Fruit fly (Drosophila melanogaster) whole organism, embryonic: Measurements from ENCODE around the gene CG34057.

ENCODE experiments used
- Abd-B ChIP-seq: fragments of 200-800 bp; sonication (Bioruptor generic); optimal IDR thresholded peaks from 2 replicates; lab custom pipeline; 2018; ENCODE audit warnings: missing biosample characterization, mild to moderate bottlenecking, missing genetic modification characterization, moderate library complexity
- CG10147 ChIP-seq: fragments of 200-800 bp; sonication (Bioruptor generic); optimal IDR thresholded peaks from 2 replicates; lab custom pipeline; 2019; ENCODE audit warnings: missing biosample characterization, mild to moderate bottlenecking, missing genetic modification characterization, moderate library complexity
- CG11456 ChIP-seq: fragments of 200-800 bp; sonication (Bioruptor generic); IDR thresholded peaks from 3 replicates; pipeline ENCODE4 v1.3.6; 2022; ENCODE audit warnings: missing biosample characterization, missing genetic modification characterization
- CG12155 ChIP-seq: fragments of 200-800 bp; sonication (Bioruptor generic); optimal IDR thresholded peaks from 3 replicates; lab custom pipeline; 2016; ENCODE audit warnings: missing biosample characterization, missing genetic modification characterization
- CG12659 ChIP-seq: fragments of 200-800 bp; sonication (Bioruptor generic); optimal IDR thresholded peaks from 3 replicates; lab custom pipeline; 2017; ENCODE audit warnings: mild to moderate bottlenecking, missing biosample characterization, missing genetic modification reagents, missing genetic modification characterization
- CG13424 ChIP-seq: fragments of 200-800 bp; sonication (Bioruptor generic); optimal IDR thresholded peaks from 2 replicates; lab custom pipeline; 2019; ENCODE audit warnings: missing biosample characterization, mild to moderate bottlenecking, missing genetic modification characterization, moderate library complexity
- CG15269 ChIP-seq: fragments of 200-800 bp; sonication (Bioruptor generic); optimal IDR thresholded peaks from 2 replicates; lab custom pipeline; 2018; ENCODE audit warnings: missing biosample characterization, mild to moderate bottlenecking, missing genetic modification characterization, moderate library complexity
- CG15514 ChIP-seq: fragments of 200-800 bp; sonication (Bioruptor generic); optimal IDR thresholded peaks from 3 replicates; lab custom pipeline; 2017; ENCODE audit warnings: missing biosample characterization, missing genetic modification characterization, mild to moderate bottlenecking, moderate library complexity, missing genetic modification reagents
- CG15696 ChIP-seq: fragments of 200-800 bp; sonication (Bioruptor generic); optimal IDR thresholded peaks from 2 replicates; lab custom pipeline; 2019; ENCODE audit warnings: missing biosample characterization, mild to moderate bottlenecking, missing genetic modification characterization, moderate library complexity
- CG17568 ChIP-seq: fragments of 200-800 bp; sonication (Bioruptor generic); optimal IDR thresholded peaks from 2 replicates; lab custom pipeline; 2018; ENCODE audit warnings: missing biosample characterization, mild to moderate bottlenecking, missing genetic modification characterization, moderate library complexity
- CG17829 ChIP-seq: fragments of 200-800 bp; optimal IDR thresholded peaks from 2 replicates; lab custom pipeline; 2019; ENCODE audit warnings: missing biosample characterization, mild to moderate bottlenecking, missing genetic modification characterization, moderate library complexity
- CG1792 ChIP-seq: fragments of 200-800 bp; sonication (Bioruptor generic); optimal IDR thresholded peaks from 2 replicates; lab custom pipeline; 2016; ENCODE audit warnings: missing biosample characterization, missing genetic modification characterization
- CG31365 ChIP-seq: fragments of 200-800 bp; sonication (Bioruptor generic); optimal IDR thresholded peaks from 2 replicates; lab custom pipeline; 2018; ENCODE audit warnings: missing biosample characterization, mild to moderate bottlenecking, missing genetic modification characterization
- CG3163 ChIP-seq: fragments of 200-800 bp; sonication (Bioruptor generic); optimal IDR thresholded peaks from 3 replicates; lab custom pipeline; 2016; ENCODE audit warnings: missing biosample characterization, missing genetic modification characterization
- CG3281 ChIP-seq: fragments of 200-800 bp; sonication (Bioruptor generic); optimal IDR thresholded peaks from 3 replicates; lab custom pipeline; 2017; ENCODE audit warnings: missing biosample characterization, mild to moderate bottlenecking, missing genetic modification characterization
- CG4282 ChIP-seq: fragments of 200-800 bp; sonication (Bioruptor generic); optimal IDR thresholded peaks from 2 replicates; lab custom pipeline; 2016; ENCODE audit warnings: missing biosample characterization, missing genetic modification characterization
- CG4360 ChIP-seq: fragments of 200-800 bp; sonication (Bioruptor generic); IDR thresholded peaks from 2 replicates; pipeline ENCODE4 v1.3.6; 2022; ENCODE audit warnings: missing biosample characterization, missing genetic modification characterization
- CG4424 ChIP-seq: fragments of 200-800 bp; sonication (Bioruptor generic); optimal IDR thresholded peaks from 3 replicates; lab custom pipeline; 2016; ENCODE audit warnings: missing biosample characterization, missing genetic modification characterization
- CG4617 ChIP-seq: fragments of 200-800 bp; sonication (Bioruptor generic); optimal IDR thresholded peaks from 3 replicates; lab custom pipeline; 2016; ENCODE audit warnings: missing biosample characterization, missing genetic modification characterization, borderline replicate concordance
- CG8478 ChIP-seq: fragments of >200 bp; optimal IDR thresholded peaks from 2 replicates; lab custom pipeline; 2018
- CG9215 ChIP-seq: fragments of 200-800 bp; sonication (Bioruptor generic); IDR thresholded peaks from 2 replicates; pipeline ENCODE4 v1.3.6; 2022; ENCODE audit warnings: missing biosample characterization, missing genetic modification characterization
- CG9817 ChIP-seq: fragments of 200-800 bp; sonication (Bioruptor generic); optimal IDR thresholded peaks from 2 replicates; lab custom pipeline; 2018; ENCODE audit warnings: missing biosample characterization, mild to moderate bottlenecking, missing genetic modification characterization, moderate library complexity
- CkIIα-i1 ChIP-seq: fragments of 200-800 bp; sonication (Bioruptor generic); IDR thresholded peaks from 2 replicates; pipeline ENCODE4 v1.3.6; 2022; ENCODE audit warnings: missing biosample characterization, missing genetic modification characterization
- Fer3 ChIP-seq: fragments of 200-800 bp; sonication (Bioruptor generic); optimal IDR thresholded peaks from 2 replicates; lab custom pipeline; 2018; ENCODE audit warnings: missing biosample characterization, mild to moderate bottlenecking, missing genetic modification characterization, moderate library complexity
- Gug ChIP-seq: fragments of 200-800 bp; sonication (Bioruptor generic); IDR thresholded peaks from 4 replicates; pipeline ENCODE4 v1.3.6; 2022; ENCODE audit warnings: missing biosample characterization, missing genetic modification characterization
- HHEX ChIP-seq: fragments of 200-800 bp; sonication (Bioruptor generic); optimal IDR thresholded peaks from 3 replicates; lab custom pipeline; 2017; ENCODE audit warnings: missing biosample characterization, mild to moderate bottlenecking, missing genetic modification characterization, missing genetic modification reagents
- Med ChIP-seq: fragments of 200-800 bp; sonication (Bioruptor generic); peaks from one replicate; lab custom pipeline; 2016; ENCODE audit warnings: missing biosample characterization, missing genetic modification characterization, mild to moderate bottlenecking, inconsistent platforms, moderate library complexity
- Pdp1 ChIP-seq, 2 experiments: fragments of 200-800 bp; sonication (Bioruptor generic); optimal IDR thresholded peaks; 3 replicates each; lab custom pipeline; 2016; ENCODE audit warnings: missing biosample characterization in 2 of 2, missing genetic modification characterization in 2 of 2, mild to moderate bottlenecking in 1 of 2, moderate library complexity in 1 of 2
- Rfx ChIP-seq: fragments of 200-800 bp; sonication (Bioruptor generic); IDR thresholded peaks from 2 replicates; pipeline ENCODE4 v1.3.6; 2022; ENCODE audit warnings: missing biosample characterization, missing genetic modification characterization
- ase ChIP-seq: fragments of 200-800 bp; sonication (Bioruptor generic); IDR thresholded peaks from 3 replicates; pipeline ENCODE4 v1.3.6; 2022; ENCODE audit warnings: missing biosample characterization, missing genetic modification characterization
- bab2 ChIP-seq: fragments of 200-800 bp; sonication (Bioruptor generic); optimal IDR thresholded peaks from 2 replicates; lab custom pipeline; 2016; ENCODE audit warnings: missing biosample characterization, missing genetic modification characterization
- chinmo ChIP-seq: fragments of 200-800 bp; sonication (Bioruptor generic); IDR thresholded peaks from 4 replicates; pipeline ENCODE4 v1.3.6; 2022; ENCODE audit warnings: missing biosample characterization, missing genetic modification characterization; ENCODE audit not compliant: partially characterized antibody
- corto ChIP-seq: fragments of 200-800 bp; sonication (Bioruptor generic); optimal IDR thresholded peaks from 2 replicates; lab custom pipeline; 2016; ENCODE audit warnings: missing biosample characterization, mild to moderate bottlenecking, missing genetic modification characterization, moderate library complexity
- dmrt99B ChIP-seq: fragments of 200-800 bp; sonication (Bioruptor generic); optimal IDR thresholded peaks from 2 replicates; lab custom pipeline; 2018; ENCODE audit warnings: missing biosample characterization, mild to moderate bottlenecking, missing genetic modification characterization, moderate library complexity
- dysf ChIP-seq: fragments of 200-800 bp; sonication (Bioruptor generic); IDR thresholded peaks from 3 replicates; pipeline ENCODE4 v1.3.6; 2022; ENCODE audit warnings: missing biosample characterization, missing genetic modification characterization
- fd96Cb ChIP-seq: fragments of 200-800 bp; sonication (Bioruptor generic); optimal IDR thresholded peaks from 2 replicates; lab custom pipeline; 2018; ENCODE audit warnings: missing biosample characterization, mild to moderate bottlenecking, missing genetic modification characterization, moderate library complexity
- grau ChIP-seq: fragments of 200-800 bp; optimal IDR thresholded peaks from 3 replicates; lab custom pipeline; 2019; ENCODE audit warnings: missing biosample characterization, mild to moderate bottlenecking, missing genetic modification characterization, moderate library complexity
- ham ChIP-seq: fragments of 200-800 bp; sonication (Bioruptor generic); IDR thresholded peaks from 2 replicates; pipeline ENCODE4 v1.3.6; 2022; ENCODE audit warnings: missing biosample characterization, missing genetic modification characterization
- hbn ChIP-seq: fragments of 200-800 bp; sonication (Bioruptor generic); IDR thresholded peaks from 2 replicates; pipeline ENCODE4 v1.3.6; 2022; ENCODE audit warnings: missing biosample characterization, missing genetic modification characterization; ENCODE audit not compliant: partially characterized antibody
- kah ChIP-seq: fragments of 200-800 bp; sonication (Bioruptor generic); optimal IDR thresholded peaks from 2 replicates; lab custom pipeline; 2018; ENCODE audit warnings: missing biosample characterization, mild to moderate bottlenecking, missing genetic modification characterization
- mirr ChIP-seq: fragments of 200-800 bp; sonication (Bioruptor generic); optimal IDR thresholded peaks from 3 replicates; lab custom pipeline; 2018; ENCODE audit warnings: missing biosample characterization, mild to moderate bottlenecking, missing genetic modification characterization
- pnt ChIP-seq: fragments of 200-800 bp; sonication (Bioruptor generic); optimal IDR thresholded peaks from 3 replicates; lab custom pipeline; 2016; ENCODE audit warnings: missing biosample characterization, missing genetic modification characterization
- scrt ChIP-seq: fragments of 200-800 bp; sonication (Bioruptor generic); optimal IDR thresholded peaks from 2 replicates; lab custom pipeline; 2018; ENCODE audit warnings: missing biosample characterization, mild to moderate bottlenecking, missing genetic modification characterization, moderate library complexity
- sens ChIP-seq: fragments of 200-800 bp; sonication (Bioruptor generic); peaks from one replicate; lab custom pipeline; 2016; ENCODE audit warnings: missing biosample characterization, missing genetic modification characterization
- sisA ChIP-seq: fragments of 200-800 bp; sonication (Bioruptor generic); IDR thresholded peaks from 2 replicates; pipeline ENCODE4 v1.3.6; 2022; ENCODE audit warnings: missing biosample characterization, missing genetic modification characterization
- slbo ChIP-seq: fragments of 200-800 bp; sonication (Bioruptor generic); IDR thresholded peaks from 2 replicates; pipeline ENCODE4 v1.3.6; 2022; ENCODE audit warnings: missing biosample characterization, missing genetic modification characterization
- stwl ChIP-seq: fragments of 200-800 bp; sonication (Bioruptor generic); optimal IDR thresholded peaks from 3 replicates; lab custom pipeline; 2018; ENCODE audit warnings: missing biosample characterization, mild to moderate bottlenecking, missing genetic modification characterization, moderate library complexity
- trh ChIP-seq: fragments of 200-800 bp; sonication (Bioruptor generic); optimal IDR thresholded peaks from 2 replicates; lab custom pipeline; 2016; ENCODE audit warnings: missing biosample characterization, missing genetic modification characterization
- twi ChIP-seq: fragments of 200-800 bp; optimal IDR thresholded peaks from 2 replicates; lab custom pipeline; 2019; ENCODE audit warnings: missing biosample characterization, mild to moderate bottlenecking, missing genetic modification characterization, moderate library complexity
- wek ChIP-seq: fragments of 200-800 bp; sonication (Bioruptor generic); optimal IDR thresholded peaks from 3 replicates; lab custom pipeline; 2018; ENCODE audit warnings: missing biosample characterization, mild to moderate bottlenecking, missing genetic modification characterization, moderate library complexity

The CG34057 gene

dm6 chr3L:872389-872972 lies 24.7 kb upstream of the CG34057 start:
- no peak for TF ChIP-seq ase (GFP tag; lab: Robert Waterston, UW)
- TF ChIP-seq CG1792 = peak; percentile 27
- no peak for TF ChIP-seq CG4360 (GFP tag; lab: Robert Waterston, UW)
- TF ChIP-seq CG8478 (lab: Kevin White, UChicago) = peak; percentile 85
- TF ChIP-seq trh (GFP tag; lab: Kevin White, UChicago) = no peak
- TF ChIP-seq HHEX (GFP tag; lab: Kevin White, UChicago) = no peak
- peak; percentile 40; the same call in 1 of the 2 replicates for TF ChIP-seq sisA (GFP tag; lab: Robert Waterston, UW)
- TF ChIP-seq Abd-B (GFP tag; lab: Kevin White, UChicago) = peak; percentile 62
- peak; percentile 50 for TF ChIP-seq CG9817 (tag; lab: Kevin White, UChicago)
- peak; percentile 56 for TF ChIP-seq CG9215 (GFP tag; lab: Robert Waterston, UW)
- peak; percentile 79 for TF ChIP-seq sens
- TF ChIP-seq grau = peak; percentile 41
- peak; percentile 9 for TF ChIP-seq CG4424
- TF ChIP-seq Rfx (GFP tag; lab: Robert Waterston, UW) = peak; percentile 53; the same call in 1 of the 2 replicates
- TF ChIP-seq CG10147 (GFP tag; lab: Kevin White, UChicago) = peak; percentile 29
- TF ChIP-seq stwl (tag; lab: Kevin White, UChicago) = peak; percentile 30
- TF ChIP-seq hbn (GFP tag; lab: Robert Waterston, UW) = peak; percentile 74
- peak; percentile 12 for TF ChIP-seq Fer3 (tag; lab: Kevin White, UChicago)
- peak; percentile 44 for TF ChIP-seq CG13424 (tag; lab: Kevin White, UChicago)
- peak; percentile 41 to 56 for TF ChIP-seq Pdp1 (GFP tag; optimal IDR thresholded peaks at IDR 0.05; lab: Kevin White, UChicago)
- TF ChIP-seq fd96Cb (tag; lab: Kevin White, UChicago) = no peak
- TF ChIP-seq slbo (GFP tag; lab: Robert Waterston, UW) = peak; percentile 61
- TF ChIP-seq dysf (GFP tag; lab: Robert Waterston, UW) = peak; percentile 55; the same call in 1 of the 3 replicates
- TF ChIP-seq kah (GFP tag; lab: Kevin White, UChicago) = no peak
- no peak for TF ChIP-seq corto (GFP tag; lab: Kevin White, UChicago)
- TF ChIP-seq CG15269 (tag; lab: Kevin White, UChicago) = peak; percentile 18
- peak; percentile 7 for TF ChIP-seq dmrt99B (tag; lab: Kevin White, UChicago)
- TF ChIP-seq CG31365 = no peak
- peak; percentile 38 for TF ChIP-seq bab2 (GFP tag; lab: Kevin White, UChicago)
- peak; percentile 41 for TF ChIP-seq CG12155 (GFP tag; lab: Kevin White, UChicago)
- peak; percentile 37 for TF ChIP-seq pnt (GFP tag; lab: Kevin White, UChicago)
- peak; percentile 33 for TF ChIP-seq CG15696
- TF ChIP-seq twi (tag; lab: Kevin White, UChicago) = peak; percentile 15
- TF ChIP-seq CG17568 (GFP tag; lab: Kevin White, UChicago) = no peak
- no peak for TF ChIP-seq wek (GFP tag; lab: Kevin White, UChicago)
- TF ChIP-seq CG3163 (GFP tag; lab: Kevin White, UChicago) = peak; percentile 24
- peak; percentile 69; the same call in 2 of the 3 replicates for TF ChIP-seq CG11456 (GFP tag; lab: Robert Waterston, UW)
- peak; percentile 54; the same call in 2 of the 4 replicates for TF ChIP-seq Gug
- TF ChIP-seq ham (GFP tag; lab: Robert Waterston, UW) = no peak
- TF ChIP-seq CG3281 = peak; percentile 6
- peak; percentile 80 for TF ChIP-seq scrt
- no peak for TF ChIP-seq mirr (GFP tag; lab: Kevin White, UChicago)
- TF ChIP-seq CG4282 = no peak
- peak; percentile 75; the same call in 1 of the 4 replicates for TF ChIP-seq chinmo (GFP tag; lab: Robert Waterston, UW)
- peak; percentile 45 for TF ChIP-seq CG17829 (tag; lab: Kevin White, UChicago)
- no peak for TF ChIP-seq CkIIα-i1
- TF ChIP-seq CG4617 (GFP tag; lab: Kevin White, UChicago) = peak; percentile 56
- TF ChIP-seq CG12659 (GFP tag; lab: Kevin White, UChicago) = peak; percentile 19
- peak; percentile 26 for TF ChIP-seq CG15514 (GFP tag; lab: Kevin White, UChicago)
- TF ChIP-seq Med (GFP tag; lab: Kevin White, UChicago) = peak; percentile 83
